Worm (Caenorhabditis elegans): ENCODE data around the gene F46G10.4.

F46G10.4 gene

ce11 chrX:13350804-13351747, 17.2 kb downstream of the F46G10.4 start, which contains the start of gene mxl-3 (continued):
- TF ChIP-seq mxl-3 (GFP tag; optimal IDR thresholded peaks at IDR 0.05) (peak; percentile 97), daf-8 (GFP tag; IDR thresholded peaks at IDR 0.05) (no peak), ztf-11 (tag; optimal IDR thresholded peaks at IDR 0.05) (no peak), ctbp-1 (GFP tag; IDR thresholded peaks at IDR 0.05) (no peak), zip-11 (GFP tag; IDR thresholded peaks at IDR 0.05) (no peak), zag-1 (tag; optimal IDR thresholded peaks at IDR 0.05) (no peak), ceh-32 (tag; optimal IDR thresholded peaks at IDR 0.05; ENCODE audit: poor library complexity) (no peak), arid-1 (GFP tag; conservative IDR thresholded peaks at IDR 0.05) (no peak), aha-1 (tag) (peak; percentile 91), nhr-28 (tag; optimal IDR thresholded peaks at IDR 0.05) (peak; percentile 70), lir-3 (tag; optimal IDR thresholded peaks at IDR 0.05) (no peak), mxl-2 (GFP tag; conservative IDR thresholded peaks at IDR 0.05) (peak; percentile 98), lsy-2 (tag; optimal IDR thresholded peaks at IDR 0.05) (peak in 1 of 2 experiments; percentile 65), F37D6.2 (tag; optimal IDR thresholded peaks at IDR 0.05) (no peak), ztf-7 (tag; optimal IDR thresholded peaks at IDR 0.05) (no peak), Y5F2A.4 (GFP tag; optimal IDR thresholded peaks at IDR 0.05) (no peak), madf-9 (GFP tag; conservative IDR thresholded peaks at IDR 0.05) (0 out of 2 replicates have a peak, but pooled peaks have one; percentile 19), dmd-9 (GFP tag; IDR thresholded peaks at IDR 0.05) (no peak), madf-5 (GFP tag; IDR thresholded peaks at IDR 0.05) (no peak), aly-2 (tag; optimal IDR thresholded peaks at IDR 0.05) (no peak), egl-27 (tag; optimal IDR thresholded peaks at IDR 0.05) (no peak), daf-16 (GFP tag; optimal IDR thresholded peaks at IDR 0.05) (peak in 1 of 2 experiments; percentile 27), daf-16 (tag; optimal IDR thresholded peaks at IDR 0.05) (peak; percentile 88), ceh-62 (tag; optimal IDR thresholded peaks at IDR 0.05) (no peak), unc-62 (GFP tag; optimal IDR thresholded peaks at IDR 0.05 in 1 of 2) (no peak), unc-62 (tag; optimal IDR thresholded peaks at IDR 0.05) (no peak), mep-1 (tag; optimal IDR thresholded peaks at IDR 0.05) (peak; percentile 73), duxl-1 (tag; optimal IDR thresholded peaks at IDR 0.05; ENCODE audit: poor library complexity) (peak; percentile 33), lin-29 (GFP tag; IDR thresholded peaks at IDR 0.05) (no peak), dpl-1 (GFP tag; optimal IDR thresholded peaks at IDR 0.05) (no peak), fos-1 (tag; optimal IDR thresholded peaks at IDR 0.05) (no peak), ceh-44 (GFP tag; IDR thresholded peaks at IDR 0.05) (no peak), nhr-6 (tag; optimal IDR thresholded peaks at IDR 0.05) (peak; percentile 36), D1046.2 (GFP tag; IDR thresholded peaks at IDR 0.05) (no peak), ZK337.2 (GFP tag; IDR thresholded peaks at IDR 0.05) (no peak), egl-43 (GFP tag; IDR thresholded peaks at IDR 0.05) (no peak), F10B5.3 (tag; optimal IDR thresholded peaks at IDR 0.05) (peak; percentile 9), snpc-4 (tag; optimal IDR thresholded peaks at IDR 0.05) (no peak), jun-1 (tag; optimal IDR thresholded peaks at IDR 0.05) (no peak), daf-12 (tag; optimal IDR thresholded peaks at IDR 0.05) (no peak), ceh-20 (GFP tag; IDR thresholded peaks at IDR 0.05) (0 out of 2 replicates have a peak, but pooled peaks have one; percentile 29)

- TF ChIP-seq dve-1 (tag; optimal IDR thresholded peaks at IDR 0.05; ENCODE audit: insufficient read depth) (peak; percentile 24), hlh-30 (tag; optimal IDR thresholded peaks at IDR 0.05; ENCODE audit: insufficient read depth) (peak; percentile 28), hlh-11 (tag; optimal IDR thresholded peaks at IDR 0.05) (peak; percentile 21), unc-39 (tag; optimal IDR thresholded peaks at IDR 0.05) (no peak), dmd-6 (GFP tag; IDR thresholded peaks at IDR 0.05) (peak; percentile 49)
Measured at ce11 chrX:13352164-13352563, 18.3 kb downstream of the F46G10.4 start.
